Fruit fly (Drosophila melanogaster) whole organism, embryonic: ENCODE data around the gene CG3662.

Experiments
- ATbp ChIP-seq: fragments of 200-800 bp; sonication (Bioruptor generic); optimal IDR thresholded peaks from 2 replicates; lab custom pipeline; 2017; ENCODE audit warnings: missing biosample characterization, mild to moderate bottlenecking, missing genetic modification characterization, missing genetic modification reagents
- Asciz ChIP-seq: fragments of 200-800 bp; sonication (Bioruptor generic); optimal IDR thresholded peaks from 2 replicates; lab custom pipeline; 2017; ENCODE audit warnings: missing biosample characterization, mild to moderate bottlenecking, missing genetic modification characterization, missing genetic modification reagents
- Atf-2 ChIP-seq: fragments of 200-800 bp; sonication (Bioruptor generic); optimal IDR thresholded peaks from 2 replicates; lab custom pipeline; 2016; ENCODE audit warnings: missing biosample characterization, missing genetic modification characterization
- CG1024 ChIP-seq: fragments of 200-800 bp; sonication (Bioruptor generic); IDR thresholded peaks from 2 replicates; pipeline ENCODE4 v1.3.6; 2022; ENCODE audit warnings: missing biosample characterization, missing genetic modification characterization
- CG10267 ChIP-seq: fragments of 200-800 bp; sonication (Bioruptor generic); optimal IDR thresholded peaks from 2 replicates; lab custom pipeline; 2018; ENCODE audit warnings: missing biosample characterization, mild to moderate bottlenecking, missing genetic modification characterization, moderate library complexity
- CG1233 ChIP-seq: fragments of 200-800 bp; sonication (Bioruptor generic); optimal IDR thresholded peaks from 4 replicates; lab custom pipeline; 2018; ENCODE audit warnings: missing biosample characterization, mild to moderate bottlenecking, missing genetic modification characterization
- CG4282 ChIP-seq: fragments of 200-800 bp; sonication (Bioruptor generic); optimal IDR thresholded peaks from 2 replicates; lab custom pipeline; 2016; ENCODE audit warnings: missing biosample characterization, missing genetic modification characterization
- CG4360 ChIP-seq: fragments of 200-800 bp; sonication (Bioruptor generic); IDR thresholded peaks from 2 replicates; pipeline ENCODE4 v1.3.6; 2022; ENCODE audit warnings: missing biosample characterization, missing genetic modification characterization
- CG6654 ChIP-seq: fragments of 200-800 bp; sonication (Bioruptor generic); optimal IDR thresholded peaks from 2 replicates; lab custom pipeline; 2017; ENCODE audit warnings: missing biosample characterization, mild to moderate bottlenecking, missing genetic modification characterization
- CG6689 ChIP-seq: fragments of 200-800 bp; sonication (Bioruptor generic); IDR thresholded peaks from 2 replicates; pipeline ENCODE4 v1.3.6; 2022; ENCODE audit warnings: missing biosample characterization, missing genetic modification characterization
- CG9609 ChIP-seq: fragments of 200-800 bp; sonication (Bioruptor generic); optimal IDR thresholded peaks from 3 replicates; lab custom pipeline; 2016; ENCODE audit warnings: missing biosample characterization, missing genetic modification characterization
- Doc2 ChIP-seq: fragments of 200-800 bp; sonication (Bioruptor generic); IDR thresholded peaks from 2 replicates; pipeline ENCODE4 v1.3.6; 2022; ENCODE audit warnings: missing biosample characterization, missing genetic modification characterization
- Fer2 ChIP-seq: fragments of 200-800 bp; sonication (Bioruptor generic); optimal IDR thresholded peaks from 2 replicates; lab custom pipeline; 2018; ENCODE audit warnings: missing biosample characterization, mild to moderate bottlenecking, missing genetic modification characterization, moderate library complexity
- GATAe ChIP-seq: fragments of 200-800 bp; sonication (Bioruptor generic); conservative IDR thresholded peaks from 2 replicates; pipeline ENCODE4 v1.3.6; 2022; ENCODE audit warnings: missing biosample characterization, missing genetic modification characterization
- H15 ChIP-seq: fragments of 200-800 bp; sonication (Bioruptor generic); IDR thresholded peaks from 3 replicates; pipeline ENCODE4 v1.3.6; 2022; ENCODE audit warnings: missing biosample characterization, missing genetic modification characterization
- HLH4C ChIP-seq: fragments of 200-800 bp; sonication (Bioruptor generic); IDR thresholded peaks from 3 replicates; pipeline ENCODE4 v1.3.6; 2022; ENCODE audit warnings: missing biosample characterization, missing genetic modification characterization; ENCODE audit not compliant: partially characterized antibody
- Hr3 ChIP-seq: fragments of 200-800 bp; sonication (Bioruptor generic); optimal IDR thresholded peaks from 3 replicates; lab custom pipeline; 2016; ENCODE audit warnings: missing biosample characterization, missing genetic modification characterization
- Hsf ChIP-seq: fragments of 200-800 bp; sonication (Bioruptor generic); optimal IDR thresholded peaks from 3 replicates; lab custom pipeline; 2016; ENCODE audit warnings: missing biosample characterization, missing genetic modification characterization
- Max ChIP-seq: fragments of 200-800 bp; sonication (Bioruptor generic); optimal IDR thresholded peaks from 2 replicates; lab custom pipeline; 2016; ENCODE audit warnings: missing biosample characterization, mild to moderate bottlenecking, missing genetic modification characterization
- Mrtf ChIP-seq: fragments of 200-800 bp; sonication (Bioruptor generic); IDR thresholded peaks from 3 replicates; pipeline ENCODE4 v1.3.6; 2022; ENCODE audit warnings: missing biosample characterization, missing genetic modification characterization
- Poxn ChIP-seq: fragments of 200-800 bp; sonication (Bioruptor generic); IDR thresholded peaks from 2 replicates; pipeline ENCODE4 v1.3.6; 2022; ENCODE audit warnings: missing biosample characterization, missing genetic modification characterization
- Ravus ChIP-seq: fragments of 200-800 bp; sonication (Bioruptor generic); IDR thresholded peaks from 2 replicates; pipeline ENCODE4 v1.3.6; 2022; ENCODE audit warnings: missing biosample characterization, missing genetic modification characterization
- Ssrp ChIP-seq: fragments of 200-800 bp; sonication (Bioruptor generic); optimal IDR thresholded peaks from 2 replicates; lab custom pipeline; 2018; ENCODE audit warnings: missing biosample characterization, mild to moderate bottlenecking, missing genetic modification characterization, moderate library complexity
- Stat92E ChIP-seq, 3 experiments: fragments of >200 bp in 2 of 3; fragments of 200-800 bp in 1 of 3; sonication (Bioruptor generic) in 1 of 3; optimal IDR thresholded peaks; 2 replicates each; lab custom pipeline; 2017 to 2019; ENCODE audit warnings: missing biosample characterization in 3 of 3, missing genetic modification characterization in 3 of 3, mild to moderate bottlenecking in 1 of 3, moderate library complexity in 1 of 3
- Vsx1 ChIP-seq: fragments of 200-800 bp; sonication (Bioruptor generic); optimal IDR thresholded peaks from 2 replicates; lab custom pipeline; 2017; ENCODE audit warnings: missing biosample characterization, mild to moderate bottlenecking, missing genetic modification characterization, missing genetic modification reagents
- amos ChIP-seq: fragments of 200-800 bp; sonication (Bioruptor generic); IDR thresholded peaks from 2 replicates; pipeline ENCODE4 v1.3.6; 2022; ENCODE audit warnings: missing biosample characterization, missing genetic modification characterization; ENCODE audit not compliant: partially characterized antibody
- bab2 ChIP-seq: fragments of 200-800 bp; sonication (Bioruptor generic); optimal IDR thresholded peaks from 2 replicates; lab custom pipeline; 2016; ENCODE audit warnings: missing biosample characterization, missing genetic modification characterization
- bowl ChIP-seq: fragments of 200-800 bp; sonication (Bioruptor generic); IDR thresholded peaks from 2 replicates; pipeline ENCODE4 v1.3.6; 2022; ENCODE audit warnings: missing biosample characterization, missing genetic modification characterization
- emc ChIP-seq: fragments of 200-800 bp; sonication (Bioruptor generic); optimal IDR thresholded peaks from 2 replicates; lab custom pipeline; 2016; ENCODE audit warnings: missing biosample characterization, missing genetic modification characterization
- ems ChIP-seq: fragments of 200-800 bp; sonication (Bioruptor generic); optimal IDR thresholded peaks from 3 replicates; lab custom pipeline; 2016; ENCODE audit warnings: missing biosample characterization, missing genetic modification characterization
- fd102C ChIP-seq: fragments of 200-800 bp; sonication (Bioruptor generic); optimal IDR thresholded peaks from 2 replicates; lab custom pipeline; 2018; ENCODE audit warnings: missing biosample characterization, mild to moderate bottlenecking, missing genetic modification characterization, moderate library complexity
- fd96Cb ChIP-seq: fragments of 200-800 bp; sonication (Bioruptor generic); optimal IDR thresholded peaks from 2 replicates; lab custom pipeline; 2018; ENCODE audit warnings: missing biosample characterization, mild to moderate bottlenecking, missing genetic modification characterization, moderate library complexity
- gt ChIP-seq: fragments of 200-800 bp; sonication (Bioruptor generic); IDR thresholded peaks from 2 replicates; pipeline ENCODE4 v1.3.6; 2022; ENCODE audit warnings: missing biosample characterization, missing genetic modification characterization
- hkb ChIP-seq, 2 experiments: fragments of 200-800 bp in 1 of 2; fragments of >200 bp in 1 of 2; sonication (Bioruptor generic) in 1 of 2; IDR thresholded peaks in 1 of 2; optimal IDR thresholded peaks in 1 of 2; 2 replicates each; pipeline versions ENCODE4 v1.3.6 to Lab custom; 2017 to 2022; ENCODE audit warnings: missing biosample characterization in 1 of 2, missing genetic modification characterization in 1 of 2
- kni ChIP-seq: fragments of 200-800 bp; sonication (Bioruptor generic); optimal IDR thresholded peaks from 3 replicates; lab custom pipeline; 2017; ENCODE audit warnings: mild to moderate bottlenecking, missing biosample characterization, missing genetic modification reagents, missing genetic modification characterization
- lab ChIP-seq: fragments of 200-800 bp; sonication (Bioruptor generic); optimal IDR thresholded peaks from 3 replicates; lab custom pipeline; 2017; ENCODE audit warnings: missing biosample characterization, missing genetic modification characterization, mild to moderate bottlenecking, moderate library complexity, missing genetic modification reagents
- lbe ChIP-seq: fragments of 200-800 bp; sonication (Bioruptor generic); optimal IDR thresholded peaks from 2 replicates; lab custom pipeline; 2016; ENCODE audit warnings: missing biosample characterization, mild to moderate bottlenecking, missing genetic modification characterization
- nau ChIP-seq: fragments of 200-800 bp; sonication (Bioruptor generic); optimal IDR thresholded peaks from 3 replicates; lab custom pipeline; 2017; ENCODE audit warnings: missing biosample characterization, mild to moderate bottlenecking, missing genetic modification characterization, missing genetic modification reagents
- oc ChIP-seq: fragments of 200-800 bp; sonication (Bioruptor generic); optimal IDR thresholded peaks from 2 replicates; lab custom pipeline; 2018; ENCODE audit warnings: missing biosample characterization, mild to moderate bottlenecking, missing genetic modification characterization, moderate library complexity
- psq ChIP-seq: fragments of 200-800 bp; sonication (Bioruptor generic); optimal IDR thresholded peaks from 2 replicates; lab custom pipeline; 2017; ENCODE audit warnings: missing biosample characterization, missing genetic modification characterization
- row ChIP-seq: fragments of 200-800 bp; sonication (Bioruptor generic); IDR thresholded peaks from 3 replicates; pipeline ENCODE4 v1.3.6; 2022; ENCODE audit warnings: missing biosample characterization, missing genetic modification characterization
- sc ChIP-seq, 3 experiments: fragments of >200 bp in 2 of 3; fragments of 200-800 bp in 1 of 3; sonication (Bioruptor generic) in 1 of 3; optimal IDR thresholded peaks; 2 replicates in 2 of 3; 3 replicates in 1 of 3; lab custom pipeline; 2017; ENCODE audit warnings: mild to moderate bottlenecking in 1 of 3, missing biosample characterization in 1 of 3, missing genetic modification characterization in 1 of 3, missing genetic modification reagents in 1 of 3
- seq ChIP-seq: fragments of 200-800 bp; sonication (Bioruptor generic); IDR thresholded peaks from 2 replicates; pipeline ENCODE4 v1.3.6; 2022; ENCODE audit warnings: missing biosample characterization, missing genetic modification characterization
- sr ChIP-seq: fragments of 200-800 bp; sonication (Bioruptor generic); IDR thresholded peaks from 3 replicates; pipeline ENCODE4 v1.3.6; 2022; ENCODE audit warnings: missing biosample characterization, missing genetic modification characterization
- tap ChIP-seq: fragments of 200-800 bp; optimal IDR thresholded peaks from 3 replicates; lab custom pipeline; 2019; ENCODE audit warnings: missing biosample characterization, mild to moderate bottlenecking, missing genetic modification characterization, moderate library complexity
- tll ChIP-seq, 2 experiments: fragments of 200-800 bp in 1 of 2; fragments of >200 bp in 1 of 2; sonication (Bioruptor generic) in 1 of 2; optimal IDR thresholded peaks; 2 replicates each; lab custom pipeline; 2017 to 2019; ENCODE audit warnings: missing biosample characterization in 2 of 2, missing genetic modification characterization in 2 of 2, mild to moderate bottlenecking in 1 of 2, moderate library complexity in 1 of 2
- trh ChIP-seq: fragments of 200-800 bp; sonication (Bioruptor generic); optimal IDR thresholded peaks from 2 replicates; lab custom pipeline; 2016; ENCODE audit warnings: missing biosample characterization, missing genetic modification characterization
- ttk ChIP-seq: fragments of 200-800 bp; sonication (Bioruptor generic); IDR thresholded peaks from 2 replicates; pipeline ENCODE4 v2.1.2; 2022; ENCODE audit warnings: missing biosample characterization, missing genetic modification characterization
- zf30C ChIP-seq: fragments of 200-800 bp; sonication (Bioruptor generic); optimal IDR thresholded peaks from 3 replicates; lab custom pipeline; 2018; ENCODE audit warnings: missing biosample characterization, mild to moderate bottlenecking, missing genetic modification characterization

CG3662 gene

dm6 chr2L:865851-866250 lies 44.8 kb downstream of the CG3662 start (continued):
- TF ChIP-seq ATbp (GFP tag; lab: Kevin White, UChicago) (peak; percentile 97), Hsf (peak; percentile 96), ttk (GFP tag; lab: Robert Waterston, UW) (peak; percentile 97), CG4360 (GFP tag; lab: Robert Waterston, UW) (peak; percentile 78), hkb (optimal IDR thresholded peaks at IDR 0.05; lab: Kevin White, UChicago) (peak; percentile 7), hkb (GFP tag; IDR thresholded peaks at IDR 0.05; lab: Robert Waterston, UW) (peak; percentile 97), emc (GFP tag; lab: Kevin White, UChicago) (peak; percentile 86), zf30C (GFP tag; lab: Kevin White, UChicago) (peak; percentile 83), fd96Cb (tag; lab: Kevin White, UChicago) (peak; percentile 95), CG9609 (GFP tag; lab: Kevin White, UChicago) (peak; percentile 93), ems (GFP tag; lab: Kevin White, UChicago) (peak; percentile 91), CG4282 (GFP tag; lab: Kevin White, UChicago) (peak; percentile 81), Ravus (peak; percentile 92), Fer2 (tag; lab: Kevin White, UChicago) (peak; percentile 88), Poxn (GFP tag; lab: Robert Waterston, UW) (peak; percentile 79), sc (optimal IDR thresholded peaks at IDR 0.05; lab: Kevin White, UChicago) (no peak), sc (GFP tag; optimal IDR thresholded peaks at IDR 0.05; lab: Kevin White, UChicago) (peak; percentile 90), H15 (GFP tag; lab: Robert Waterston, UW) (peak; percentile 96), CG6689 (GFP tag; lab: Robert Waterston, UW) (peak; percentile 95), CG10267 (peak; percentile 90), Doc2 (GFP tag; lab: Robert Waterston, UW) (peak; percentile 73), psq (GFP tag; lab: Kevin White, UChicago) (peak; percentile 92), bab2 (GFP tag; lab: Kevin White, UChicago) (peak; percentile 96), CG6654 (GFP tag; lab: Kevin White, UChicago) (peak; percentile 77), amos (GFP tag; lab: Robert Waterston, UW) (no peak), Mrtf (peak; percentile 95), tap (tag; lab: Kevin White, UChicago) (peak; percentile 97), Atf-2 (GFP tag; lab: Kevin White, UChicago) (peak; percentile 94), Ssrp (tag; lab: Kevin White, UChicago) (peak; percentile 95), Stat92E (GFP tag; optimal IDR thresholded peaks at IDR 0.05; lab: Kevin White, UChicago) (peak in 1 of 3 experiments; percentile 37), lab (GFP tag; lab: Kevin White, UChicago) (peak; percentile 98), HLH4C (GFP tag; lab: Robert Waterston, UW) (no peak), bowl (GFP tag; lab: Robert Waterston, UW) (peak; percentile 92), kni (GFP tag; lab: Kevin White, UChicago) (peak; percentile 74), oc (tag; lab: Kevin White, UChicago) (peak; percentile 97), CG1233 (GFP tag; lab: Kevin White, UChicago) (peak; percentile 96), Max (peak; percentile 96), CG1024 (GFP tag; lab: Robert Waterston, UW) (peak; percentile 90), seq (GFP tag; lab: Robert Waterston, UW) (peak; percentile 96), row (GFP tag; lab: Robert Waterston, UW) (peak; percentile 95), trh (GFP tag; lab: Kevin White, UChicago) (peak; percentile 94), nau (GFP tag; lab: Kevin White, UChicago) (peak; percentile 92), tll (GFP tag; optimal IDR thresholded peaks at IDR 0.05; lab: Kevin White, UChicago) (peak in 1 of 2 experiments; percentile 71), sr (GFP tag; lab: Robert Waterston, UW) (peak; percentile 88; the same call in 2 of the 3 replicates), Hr3 (GFP tag; lab: Kevin White, UChicago) (peak; percentile 95), fd102C (GFP tag; lab: Kevin White, UChicago) (peak; percentile 92), gt (GFP tag; lab: Robert Waterston, UW) (peak; percentile 81), Asciz (peak; percentile 95), GATAe (peak; percentile 56), lbe (peak; percentile 97), Vsx1 (GFP tag; lab: Kevin White, UChicago) (peak; percentile 88)
